Worm (Caenorhabditis elegans) whole organism, L4/young adult: ENCODE data around the gene bath-41.

Experiments
- W03F9.2 ChIP-seq: fragments of 150-350 bp; optimal IDR thresholded peaks from 2 replicates; lab custom pipeline; 2014; ENCODE audit warnings: missing biosample characterization, missing genetic modification characterization
- him-1 ChIP-seq: sonication (generic microtip); optimal IDR thresholded peaks from 2 replicates; lab custom pipeline; 2016; ENCODE audit warnings: missing genotype, missing genetic modification reagents, missing genetic modification characterization, missing compliant biosample characterization

ce11 chrIII:6736971-6737370, 14.9 kb upstream of the bath-41 start, which contains the start of gene K07E12.2:
- no peak for TF ChIP-seq him-1 (tag; lab: Kevin White, UChicago)
- TF ChIP-seq W03F9.2: no peak
